Fruit fly (Drosophila melanogaster): ENCODE data around the gene mtd.

dm6 chr3R:5285937-5286336 is 64.3 kb downstream of the mtd start:
- TF ChIP-seq CG34367 (tag; optimal IDR thresholded peaks at IDR 0.05) (no peak), CG13204 (GFP tag; optimal IDR thresholded peaks at IDR 0.05) (no peak), CG14655 (GFP tag; optimal IDR thresholded peaks at IDR 0.05) (no peak), D1 (tag; optimal IDR thresholded peaks at IDR 0.05) (no peak)

All from whole organism, pupa.